Worm (Caenorhabditis elegans) whole organism, young adult: Measurements from ENCODE around the gene fip-5.
"Not testable (repeated sequence)": the region's sequence is repeated elsewhere in the genome, so short reads cannot be mapped to it uniquely, and the experiment has no call there.

ENCODE experiments used
- attf-6 ChIP-seq: fragments of 200-800 bp; sonication (Bioruptor generic); IDR thresholded peaks from 2 replicates; pipeline ENCODE4 v1.3.6; 2022; ENCODE audit warnings: missing genetic modification reagents, missing genetic modification characterization, missing compliant biosample characterization
- ets-4 ChIP-seq: fragments of 200-800 bp; sonication (Bioruptor generic); optimal IDR thresholded peaks from 2 replicates; lab custom pipeline; 2018; ENCODE audit warnings: mild to moderate bottlenecking, missing genetic modification characterization, missing compliant biosample characterization
- hrde-1 ChIP-seq: sonication (generic microtip); optimal IDR thresholded peaks from 2 replicates; lab custom pipeline; 2016; ENCODE audit warnings: missing genetic modification characterization, mild to moderate bottlenecking, missing compliant biosample characterization, moderate library complexity, missing genotype, missing genetic modification reagents, borderline replicate concordance
- lir-1 ChIP-seq: fragments of 200-800 bp; sonication (Bioruptor generic); conservative IDR thresholded peaks from 2 replicates; pipeline ENCODE4 v1.3.6; 2022; ENCODE audit warnings: missing genetic modification reagents, missing genetic modification characterization, missing compliant biosample characterization
- madf-10 ChIP-seq: sonication (generic microtip); optimal IDR thresholded peaks from 2 replicates; lab custom pipeline; 2016; ENCODE audit warnings: mild to moderate bottlenecking, missing genetic modification characterization, missing compliant biosample characterization
- nhr-120 ChIP-seq: fragments of 200-800 bp; sonication (Bioruptor generic); IDR thresholded peaks from 2 replicates; pipeline ENCODE4 v1.3.6; 2022; ENCODE audit warnings: missing genetic modification characterization, missing compliant biosample characterization
- sdz-38 ChIP-seq: sonication (generic microtip); optimal IDR thresholded peaks from 2 replicates; lab custom pipeline; 2016; ENCODE audit warnings: missing genotype, missing genetic modification characterization, missing compliant biosample characterization
- snpc-4 ChIP-seq, 5 experiments: fragments of 150-350 bp in 1 of 5; sonication (generic microtip) in 4 of 5; optimal IDR thresholded peaks; 2 replicates each; lab custom pipeline; 2014 to 2018; ENCODE audit warnings: missing genetic modification characterization in 5 of 5, missing biosample characterization in 3 of 5, antibody characterized with exemption in 2 of 5, mild to moderate bottlenecking in 2 of 5, missing compliant biosample characterization in 2 of 5, missing genotype in 2 of 5, moderate library complexity in 2 of 5, missing genetic modification reagents in 1 of 5

- TF ChIP-seq lir-1 (GFP tag; lab: Robert Waterston, UW); snpc-4 (GFP tag; optimal IDR thresholded peaks at IDR 0.05; lab: Kevin White, UChicago); snpc-4 (tag; optimal IDR thresholded peaks at IDR 0.05; lab: Kevin White, UChicago); attf-6 (GFP tag; lab: Robert Waterston, UW); hrde-1 (tag; lab: Kevin White, UChicago); sdz-38 (tag; lab: Kevin White, UChicago); ets-4 (GFP tag; lab: Kevin White, UChicago); madf-10 (tag; lab: Kevin White, UChicago): not testable (repeated sequence)
- 0 out of 2 replicates have a peak, but pooled peaks have one; percentile 58 for TF ChIP-seq nhr-120 (GFP tag; lab: Robert Waterston, UW)
These were observed 3.6 kb upstream of the fip-5 start for ce11 chrX:10298932-10299331.
